Worm (Caenorhabditis elegans): Measurements from ENCODE around the gene F35C8.8.

- TF ChIP-seq sea-1 (GFP tag; conservative IDR thresholded peaks at IDR 0.05) (no peak), B0310.2 (tag; optimal IDR thresholded peaks at IDR 0.05) (no peak), ama-1 (optimal IDR thresholded peaks at IDR 0.05) (no peak), hmbx-1 (tag; optimal IDR thresholded peaks at IDR 0.05) (no peak), tbx-37 (GFP tag; conservative IDR thresholded peaks at IDR 0.05) (no peak), F13C5.2 (tag; optimal IDR thresholded peaks at IDR 0.05) (no peak), hmg-4 (GFP tag; optimal IDR thresholded peaks at IDR 0.05) (no peak), ceh-13 (GFP tag; optimal IDR thresholded peaks at IDR 0.05) (no peak)
These were observed 23.8 kb downstream of the F35C8.8 start, which contains the start of gene syx-3 for ce11 chrX:5348529-5349148.

Measured in whole organism, early embryonic.